Worm (Caenorhabditis elegans): ENCODE measurements around the gene fbxc-20.

DNA sequence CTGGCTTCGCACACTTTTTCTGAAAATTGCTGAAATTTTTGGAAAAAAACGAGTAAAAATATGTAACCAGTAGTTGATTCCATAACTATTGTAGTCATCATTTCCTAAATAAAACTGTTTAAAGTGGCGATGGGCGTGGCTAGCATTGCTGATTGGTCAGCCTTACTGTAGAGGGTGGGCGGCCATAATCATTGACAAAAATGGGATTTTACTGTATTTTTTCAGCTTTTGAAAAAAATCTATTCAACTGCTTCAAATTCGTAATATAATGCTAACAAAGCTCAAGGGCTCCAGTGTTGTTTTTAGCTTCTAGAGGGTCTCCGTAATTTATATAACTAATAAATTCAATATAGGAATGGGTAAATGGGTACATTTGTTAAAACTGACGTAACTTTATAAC is 38.8 kb upstream of the fbxc-20 start, which contains the start of gene F16G10.7:
- no peak for TF ChIP-seq pes-1 (GFP tag; IDR thresholded peaks at IDR 0.05)
- TF ChIP-seq ama-1 (optimal IDR thresholded peaks at IDR 0.05) = no peak
- TF ChIP-seq tra-4 (tag; optimal IDR thresholded peaks at IDR 0.05) = no peak
- no peak for TF ChIP-seq scrt-1 (GFP tag; IDR thresholded peaks at IDR 0.05)
- no peak for TF ChIP-seq ceh-13 (GFP tag; optimal IDR thresholded peaks at IDR 0.05)
- TF ChIP-seq F13C5.2 (tag; optimal IDR thresholded peaks at IDR 0.05) = no peak

Data from whole organism, early embryonic.